Fruit fly (Drosophila melanogaster) whole organism, pupa: ENCODE results near the gene Tsp26A.

Experiments used
- CG10348 ChIP-seq: fragments of 200-800 bp; sonication (Bioruptor generic); IDR thresholded peaks from 2 replicates; pipeline ENCODE4 v1.3.6; 2022; ENCODE audit warnings: missing biosample characterization, missing genetic modification characterization
- CG14655 ChIP-seq: fragments of 200-800 bp; sonication (Bioruptor generic); optimal IDR thresholded peaks from 3 replicates; lab custom pipeline; 2017; ENCODE audit warnings: mild to moderate bottlenecking, missing biosample characterization, missing genetic modification reagents, missing genetic modification characterization
- CG17806 ChIP-seq: fragments of 200-800 bp; sonication (Bioruptor generic); optimal IDR thresholded peaks from 2 replicates; lab custom pipeline; 2018; ENCODE audit warnings: missing biosample characterization, mild to moderate bottlenecking, missing genetic modification characterization, moderate library complexity
- CG32121 ChIP-seq: fragments of 200-800 bp; sonication (Bioruptor generic); IDR thresholded peaks from 2 replicates; pipeline ENCODE4 v1.3.6; 2022; ENCODE audit warnings: missing biosample characterization, missing genetic modification characterization
- CG34367 ChIP-seq: fragments of 200-800 bp; sonication (Bioruptor generic); optimal IDR thresholded peaks from 2 replicates; lab custom pipeline; 2018; ENCODE audit warnings: missing biosample characterization, mild to moderate bottlenecking, missing genetic modification characterization
- CG8159 ChIP-seq: fragments of 200-800 bp; sonication (Bioruptor generic); optimal IDR thresholded peaks from 3 replicates; lab custom pipeline; 2018; ENCODE audit warnings: missing biosample characterization, mild to moderate bottlenecking, missing genetic modification characterization, moderate library complexity
- CG8301 ChIP-seq: fragments of 200-800 bp; sonication (Bioruptor generic); optimal IDR thresholded peaks from 2 replicates; lab custom pipeline; 2018; ENCODE audit warnings: missing biosample characterization, mild to moderate bottlenecking, missing genetic modification characterization
- D1 ChIP-seq: fragments of 200-800 bp; sonication (Bioruptor generic); optimal IDR thresholded peaks from 2 replicates; lab custom pipeline; 2018; ENCODE audit warnings: missing biosample characterization, mild to moderate bottlenecking, missing genetic modification characterization, moderate library complexity
- Pif1A ChIP-seq: fragments of 200-800 bp; sonication (Bioruptor generic); optimal IDR thresholded peaks from 3 replicates; lab custom pipeline; 2016; ENCODE audit warnings: missing biosample characterization, missing genetic modification characterization
- Pif1B ChIP-seq: fragments of 200-800 bp; sonication (Bioruptor generic); optimal IDR thresholded peaks from 3 replicates; lab custom pipeline; 2016; ENCODE audit warnings: missing biosample characterization, missing genetic modification characterization
- Snoo ChIP-seq: fragments of 200-800 bp; sonication (Bioruptor generic); optimal IDR thresholded peaks from 3 replicates; lab custom pipeline; 2017; ENCODE audit warnings: missing biosample characterization, mild to moderate bottlenecking, missing genetic modification characterization, inconsistent platforms
- fd96Ca ChIP-seq: fragments of 200-800 bp; sonication (Bioruptor generic); IDR thresholded peaks from 3 replicates; pipeline ENCODE4 v1.3.6; 2022; ENCODE audit warnings: missing biosample characterization, missing genetic modification characterization
- gl ChIP-seq: fragments of 200-800 bp; sonication (Bioruptor generic); optimal IDR thresholded peaks from 2 replicates; lab custom pipeline; 2018; ENCODE audit warnings: missing biosample characterization, mild to moderate bottlenecking, missing genetic modification characterization

- no peak for TF ChIP-seq Pif1B (GFP tag; lab: Kevin White, UChicago)
- TF ChIP-seq D1 (tag; lab: Kevin White, UChicago): no peak
- no peak for TF ChIP-seq fd96Ca (GFP tag; lab: Robert Waterston, UW)
- TF ChIP-seq Snoo: no peak
- TF ChIP-seq CG10348: no peak
- no peak for TF ChIP-seq CG14655 (GFP tag; lab: Kevin White, UChicago)
- TF ChIP-seq CG32121 (GFP tag; lab: Robert Waterston, UW): no peak
- TF ChIP-seq CG8159 (tag; lab: Kevin White, UChicago): no peak
- no peak for TF ChIP-seq gl (tag; lab: Kevin White, UChicago)
- TF ChIP-seq Pif1A (GFP tag; lab: Kevin White, UChicago): no peak
- no peak for TF ChIP-seq CG17806
- no peak for TF ChIP-seq CG8301 (tag; lab: Kevin White, UChicago)
- TF ChIP-seq CG34367 (tag; lab: Kevin White, UChicago): no peak
Measured at dm6 chr2L:6046865-6047264, 46.8 kb downstream of the Tsp26A start.
